Worm (Caenorhabditis elegans) whole organism, L1 larva: ENCODE measurements around the gene nhr-246.

Experiments used
- C34B4.2 ChIP-seq: sonication (generic microtip); optimal IDR thresholded peaks from 2 replicates; lab custom pipeline; 2017; ENCODE audit warnings: mild to moderate bottlenecking, missing genetic modification characterization, missing compliant biosample characterization
- ama-1 ChIP-seq: fragments of 150-350 bp; optimal IDR thresholded peaks from 2 replicates; lab custom pipeline; 2014
- blmp-1 ChIP-seq: fragments of 150-350 bp; optimal IDR thresholded peaks from 2 replicates; lab custom pipeline; 2014; ENCODE audit warnings: missing biosample characterization, missing genetic modification characterization
- ceh-63 ChIP-seq: fragments of 200-800 bp; sonication (Bioruptor generic); optimal IDR thresholded peaks from 2 replicates; lab custom pipeline; 2018; ENCODE audit warnings: mild to moderate bottlenecking, missing genetic modification characterization, missing compliant biosample characterization
- ceh-8 ChIP-seq: fragments of 200-800 bp; sonication (Bioruptor generic); optimal IDR thresholded peaks from 2 replicates; lab custom pipeline; 2018; ENCODE audit warnings: mild to moderate bottlenecking, missing genetic modification characterization, moderate library complexity, missing compliant biosample characterization
- ceh-90 ChIP-seq: sonication (generic microtip); optimal IDR thresholded peaks from 2 replicates; lab custom pipeline; 2016; ENCODE audit warnings: missing genetic modification characterization, missing compliant biosample characterization
- dpl-1 ChIP-seq, 3 experiments: fragments of 150-350 bp in 2 of 3; sonication (generic microtip) in 1 of 3; optimal IDR thresholded peaks; 2 replicates each; lab custom pipeline; 2014 to 2017; ENCODE audit warnings: missing biosample characterization in 3 of 3, missing genetic modification characterization in 3 of 3, missing genetic modification reagents in 3 of 3
- efl-1 ChIP-seq, 4 experiments: fragments of 150-350 bp; optimal IDR thresholded peaks in 3 of 4; peaks in 1 of 4; 1 replicate in 1 of 4; 2 replicates in 3 of 4; lab custom pipeline; 2014; ENCODE audit warnings: missing biosample characterization in 2 of 4, missing genetic modification characterization in 2 of 4, missing genetic modification reagents in 2 of 4
- egl-27 ChIP-seq, 2 experiments: fragments of 150-350 bp in 1 of 2; sonication (generic microtip); optimal IDR thresholded peaks; 3 replicates each; lab custom pipeline; 2017 to 2018; ENCODE audit warnings: missing biosample characterization in 2 of 2, missing genetic modification characterization in 2 of 2, missing genetic modification reagents in 2 of 2
- elt-2 ChIP-seq: sonication (generic microtip); optimal IDR thresholded peaks from 2 replicates; lab custom pipeline; 2016; ENCODE audit warnings: missing genetic modification characterization, mild to moderate bottlenecking, inconsistent platforms, missing compliant biosample characterization, missing genetic modification reagents
- elt-3 ChIP-seq, 6 experiments: fragments of 150-350 bp in 1 of 6; sonication (generic microtip); optimal IDR thresholded peaks; 2 replicates each; lab custom pipeline; 2017 to 2018; ENCODE audit warnings: missing biosample characterization in 6 of 6, missing genetic modification characterization in 6 of 6, inconsistent platforms in 1 of 6
- fkh-10 ChIP-seq: sonication (generic microtip); optimal IDR thresholded peaks from 2 replicates; lab custom pipeline; 2017; ENCODE audit warnings: missing biosample characterization, missing genetic modification reagents, missing genetic modification characterization
- fkh-4 ChIP-seq: sonication (generic microtip); optimal IDR thresholded peaks from 2 replicates; lab custom pipeline; 2016; ENCODE audit warnings: missing compliant biosample characterization, missing genetic modification characterization, borderline replicate concordance
- fkh-8 ChIP-seq: sonication (generic microtip); optimal IDR thresholded peaks from 2 replicates; lab custom pipeline; 2016; ENCODE audit warnings: mild to moderate bottlenecking, missing genetic modification characterization, missing compliant biosample characterization
- jun-1 ChIP-seq: fragments of 150-350 bp; optimal IDR thresholded peaks from 2 replicates; lab custom pipeline; 2014; ENCODE audit warnings: missing biosample characterization, missing genetic modification reagents, missing genetic modification characterization
- lin-14 ChIP-seq: fragments of 200-800 bp; sonication (Bioruptor generic); optimal IDR thresholded peaks from 2 replicates; lab custom pipeline; 2018; ENCODE audit warnings: mild to moderate bottlenecking, missing genetic modification characterization, moderate library complexity, missing compliant biosample characterization
- lin-15B ChIP-seq: fragments of 150-350 bp; sonication (generic microtip); optimal IDR thresholded peaks from 3 replicates; lab custom pipeline; 2014; ENCODE audit warnings: missing biosample characterization, missing genetic modification characterization
- lsy-2 ChIP-seq, 2 experiments: fragments of 150-350 bp; optimal IDR thresholded peaks; 2 replicates each; lab custom pipeline; 2014; ENCODE audit warnings: missing biosample characterization in 2 of 2, missing genetic modification characterization in 2 of 2
- nhr-20 ChIP-seq: sonication (generic microtip); optimal IDR thresholded peaks from 2 replicates; lab custom pipeline; 2016; ENCODE audit warnings: mild to moderate bottlenecking, missing genetic modification characterization, missing compliant biosample characterization
- nhr-71 ChIP-seq: sonication (generic microtip); optimal IDR thresholded peaks from 2 replicates; lab custom pipeline; 2016; ENCODE audit warnings: mild to moderate bottlenecking, missing genetic modification characterization, moderate library complexity, missing compliant biosample characterization
- nhr-77 ChIP-seq: fragments of 150-350 bp; optimal IDR thresholded peaks from 2 replicates; lab custom pipeline; 2014; ENCODE audit warnings: missing biosample characterization, missing genetic modification characterization
- nhr-84 ChIP-seq: sonication (generic microtip); optimal IDR thresholded peaks from 2 replicates; lab custom pipeline; 2017; ENCODE audit warnings: missing biosample characterization, missing genetic modification characterization
- nhr-90 ChIP-seq: sonication (generic microtip); optimal IDR thresholded peaks from 2 replicates; lab custom pipeline; 2016; ENCODE audit warnings: mild to moderate bottlenecking, missing genetic modification characterization, missing compliant biosample characterization; ENCODE audit not compliant: poor library complexity
- pax-3 ChIP-seq: fragments of 200-800 bp; sonication (Bioruptor generic); optimal IDR thresholded peaks from 2 replicates; lab custom pipeline; 2018; ENCODE audit warnings: mild to moderate bottlenecking, missing genetic modification characterization, moderate library complexity, missing compliant biosample characterization
- pqm-1 ChIP-seq: sonication (generic microtip); optimal IDR thresholded peaks from 3 replicates; lab custom pipeline; 2017; ENCODE audit warnings: missing biosample characterization, missing genetic modification characterization
- sptf-1 ChIP-seq: fragments of 150-350 bp; optimal IDR thresholded peaks from 2 replicates; lab custom pipeline; 2014; ENCODE audit warnings: missing biosample characterization, missing genetic modification characterization
- tlp-1 ChIP-seq: fragments of 150-350 bp; optimal IDR thresholded peaks from 2 replicates; lab custom pipeline; 2014; ENCODE audit warnings: missing biosample characterization, missing genetic modification characterization
- xbp-1 ChIP-seq: sonication (generic microtip); optimal IDR thresholded peaks from 2 replicates; lab custom pipeline; 2016; ENCODE audit warnings: missing genetic modification characterization, missing compliant biosample characterization
- ztf-11 ChIP-seq, 2 experiments: sonication (generic microtip); optimal IDR thresholded peaks; 2 replicates each; lab custom pipeline; 2016 to 2017; ENCODE audit warnings: missing genetic modification characterization in 2 of 2, missing biosample characterization in 1 of 2, missing compliant biosample characterization in 1 of 2

nhr-246 gene

DNA sequence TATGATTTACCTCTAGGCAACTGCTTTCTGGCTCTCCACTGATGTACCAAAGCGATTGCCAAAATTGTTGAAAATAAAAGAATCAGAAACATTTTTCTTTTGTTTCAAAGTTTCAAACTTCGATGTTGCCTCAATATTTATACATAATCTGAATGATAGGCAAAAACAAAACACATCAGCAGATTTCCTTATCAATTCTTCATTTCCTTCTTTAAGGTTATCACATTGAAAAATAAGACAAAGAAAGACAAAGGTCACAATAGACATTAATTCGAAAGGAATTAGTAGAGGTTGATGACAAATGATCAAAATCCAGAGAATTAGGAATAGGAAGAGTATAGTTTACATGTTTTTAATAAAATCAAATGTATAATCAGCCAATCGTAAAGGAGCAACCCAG is 25.3 kb upstream of the nhr-246 start, which contains the start of gene cyp-34A2:
Gene cyp-34A2 (minus strand): TSS at position 101 of the 400 bp plus-strand sequence.
- no peak for TF ChIP-seq efl-1 (optimal IDR thresholded peaks at IDR 0.05; lab: Kevin White, UChicago)
- TF ChIP-seq efl-1 (GFP tag; optimal IDR thresholded peaks at IDR 0.05 in 1 of 2; lab: Kevin White, UChicago): peak in 1 of 2 experiments; percentile 12
- TF ChIP-seq fkh-4 (tag; lab: Kevin White, UChicago): no peak

ce11 chrV:15293865-15294264 is 22.4 kb upstream of the nhr-246 start, which contains the start of gene str-96:
Gene str-96 (minus strand): TSS chrV:15293965.
- no peak for TF ChIP-seq dpl-1 (GFP tag; optimal IDR thresholded peaks at IDR 0.05; lab: Kevin White, UChicago)
- no peak for TF ChIP-seq egl-27 (tag; optimal IDR thresholded peaks at IDR 0.05; lab: Kevin White, UChicago)
- TF ChIP-seq fkh-8 (tag; lab: Kevin White, UChicago): peak; percentile 32
- TF ChIP-seq ceh-8: peak; percentile 86

ce11 chrV:15298597-15298996 is 17.7 kb upstream of the nhr-246 start, which contains the start of gene cpr-3:
Gene cpr-3 (minus strand): TSS chrV:15298700.
- peak; percentile 100 for TF ChIP-seq elt-2
- no peak for TF ChIP-seq C34B4.2 (tag; lab: Kevin White, UChicago)
- no peak for TF ChIP-seq elt-3 (tag; optimal IDR thresholded peaks at IDR 0.05; lab: Kevin White, UChicago)
- peak; percentile 90 for TF ChIP-seq pqm-1 (tag; lab: Kevin White, UChicago)
- no peak for TF ChIP-seq ceh-63 (GFP tag; lab: Kevin White, UChicago)
- peak; percentile 88 for TF ChIP-seq pax-3
- TF ChIP-seq sptf-1 (tag; lab: Kevin White, UChicago): no peak
- TF ChIP-seq nhr-77 (tag; lab: Kevin White, UChicago): no peak
- no peak for TF ChIP-seq efl-1 (optimal IDR thresholded peaks at IDR 0.05; lab: Kevin White, UChicago)
- TF ChIP-seq efl-1 (GFP tag; optimal IDR thresholded peaks at IDR 0.05 in 1 of 2; lab: Kevin White, UChicago): peak in 1 of 2 experiments; percentile 37
- TF ChIP-seq nhr-71 (tag; lab: Kevin White, UChicago): peak; percentile 30
- no peak for TF ChIP-seq lin-14 (GFP tag; lab: Kevin White, UChicago)
- TF ChIP-seq jun-1: peak; percentile 75
- TF ChIP-seq ceh-90 (tag; lab: Kevin White, UChicago): no peak
- no peak for TF ChIP-seq nhr-84 (tag; lab: Kevin White, UChicago)
- TF ChIP-seq nhr-20: peak; percentile 52
- no peak for TF ChIP-seq ama-1 (lab: Kevin White, UChicago)
- TF ChIP-seq tlp-1: peak; percentile 83
- TF ChIP-seq fkh-10 (GFP tag; lab: Kevin White, UChicago): no peak
- TF ChIP-seq lin-15B: no peak
- TF ChIP-seq dpl-1 (GFP tag; optimal IDR thresholded peaks at IDR 0.05; lab: Kevin White, UChicago): no peak
- TF ChIP-seq ztf-11 (tag; optimal IDR thresholded peaks at IDR 0.05; lab: Kevin White, UChicago): no peak
- TF ChIP-seq nhr-90 (tag; lab: Kevin White, UChicago): peak; percentile 19

DNA sequence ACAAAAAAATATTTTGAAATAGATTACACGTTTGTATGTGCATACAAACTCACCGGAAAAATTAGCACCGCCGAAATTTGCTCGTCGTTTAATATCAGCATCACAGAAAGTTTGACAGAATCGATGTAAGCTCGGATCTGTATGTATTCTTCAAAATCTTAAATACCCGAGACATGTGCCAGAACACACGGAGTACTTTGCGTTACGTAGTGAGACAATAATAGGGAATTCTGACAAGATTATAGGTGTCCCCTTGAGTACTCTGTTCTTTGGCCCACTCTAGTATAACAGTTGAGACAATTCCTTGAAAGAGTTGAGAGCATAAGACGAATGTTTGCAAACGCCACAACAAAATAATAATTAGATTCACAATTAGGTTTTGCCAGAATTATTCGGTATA is 12.7 kb upstream of the nhr-246 start, which contains the start of gene srx-48:
Gene srx-48 (minus strand): TSS at position 101 of the 400 bp plus-strand sequence.
- TF ChIP-seq pax-3 (peak; percentile 67), lsy-2 (tag; optimal IDR thresholded peaks at IDR 0.05; lab: Kevin White, UChicago) (no peak)

DNA sequence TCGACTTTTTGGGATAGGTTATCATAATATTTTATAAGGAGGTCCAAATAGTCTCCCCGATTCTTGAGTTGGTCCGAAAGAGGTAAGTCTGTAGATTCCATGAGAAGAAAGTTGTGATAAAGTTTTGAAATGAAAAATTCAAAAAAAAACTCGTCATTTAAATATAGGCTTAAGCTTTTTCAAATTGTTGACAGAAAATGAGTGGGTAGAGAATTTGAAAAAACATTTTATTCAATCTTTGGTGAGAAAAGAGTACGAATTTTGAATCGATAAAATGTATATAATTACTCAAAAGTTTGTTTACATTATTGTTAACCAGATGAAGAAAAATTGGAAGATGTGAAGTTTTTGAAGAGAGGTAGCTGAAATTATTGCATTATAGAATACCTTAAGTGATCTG is 10.8 kb upstream of the nhr-246 start, which contains the start of gene T26H8.5:
Gene T26H8.5 (minus strand): TSS at position 101 of the 400 bp plus-strand sequence.
- TF ChIP-seq pax-3 (peak; percentile 46), dpl-1 (GFP tag; optimal IDR thresholded peaks at IDR 0.05; lab: Kevin White, UChicago) (no peak), xbp-1 (no peak)

- TF ChIP-seq blmp-1 (tag; lab: Kevin White, UChicago) (no peak), ceh-63 (GFP tag; lab: Kevin White, UChicago) (no peak), pax-3 (peak; percentile 66)
- TF ChIP-seq, all 84 proteins: peak for 1
Observed at ce11 chrV:15306745-15307144, 9.5 kb upstream of the nhr-246 start, which contains the start of gene T26H8.4. Gene T26H8.4 (minus strand): TSS chrV:15306845.
